Worm (Caenorhabditis elegans): ENCODE data around the gene srd-51.

srd-51 gene

ce11 chrX:13469047-13469633 is 15.6 kb downstream of the srd-51 start, which contains the start of gene col-184:
Gene col-184 (plus strand): TSS chrX:13469455.
- TF ChIP-seq elt-3 (tag; optimal IDR thresholded peaks at IDR 0.05): peak in 1 of 6 experiments; percentile 42
- no peak for TF ChIP-seq ceh-82 (tag; optimal IDR thresholded peaks at IDR 0.05)
- TF ChIP-seq zag-1 (tag; optimal IDR thresholded peaks at IDR 0.05): no peak
- TF ChIP-seq nhr-12 (tag; optimal IDR thresholded peaks at IDR 0.05): no peak
- no peak for TF ChIP-seq sup-37 (GFP tag; optimal IDR thresholded peaks at IDR 0.05)
- peak; percentile 79 for TF ChIP-seq blmp-1 (tag; optimal IDR thresholded peaks at IDR 0.05)

- TF ChIP-seq ceh-8 (GFP tag; optimal IDR thresholded peaks at IDR 0.05) (peak; percentile 55), dsc-1 (tag; optimal IDR thresholded peaks at IDR 0.05) (no peak), jun-1 (tag; optimal IDR thresholded peaks at IDR 0.05) (no peak)
Observed at ce11 chrX:13466926-13467866, 17.5 kb downstream of the srd-51 start, which contains the start of gene col-183. Gene col-183 (minus strand): TSS chrX:13467764.

ce11 chrX:13463793-13464192 is 20.9 kb downstream of the srd-51 start, which contains the start of gene F02D10.2:
Gene F02D10.2 (minus strand): TSS chrX:13463893.
- TF ChIP-seq lin-13 (GFP tag; optimal IDR thresholded peaks at IDR 0.05): no peak
- no peak for TF ChIP-seq nhr-19 (GFP tag; conservative IDR thresholded peaks at IDR 0.05)
- no peak for TF ChIP-seq nhr-76 (tag; optimal IDR thresholded peaks at IDR 0.05)
- no peak for TF ChIP-seq nhr-11 (tag; optimal IDR thresholded peaks at IDR 0.05)
- no peak for TF ChIP-seq ces-1 (GFP tag; optimal IDR thresholded peaks at IDR 0.05)
- no peak for TF ChIP-seq nhr-77 (tag; optimal IDR thresholded peaks at IDR 0.05)
- no peak for TF ChIP-seq unc-30 (tag; optimal IDR thresholded peaks at IDR 0.05)
- no peak for TF ChIP-seq snpc-4 (tag; optimal IDR thresholded peaks at IDR 0.05)
- TF ChIP-seq sup-37 (GFP tag; optimal IDR thresholded peaks at IDR 0.05): no peak
- no peak for TF ChIP-seq fos-1 (tag; optimal IDR thresholded peaks at IDR 0.05)
- no peak for TF ChIP-seq F16B12.6 (tag; optimal IDR thresholded peaks at IDR 0.05)
- no peak for TF ChIP-seq vab-15 (tag; optimal IDR thresholded peaks at IDR 0.05)

- TF ChIP-seq nhr-47 (tag; optimal IDR thresholded peaks at IDR 0.05) (no peak), tlp-1 (tag; optimal IDR thresholded peaks at IDR 0.05) (no peak), unc-62 (GFP tag; optimal IDR thresholded peaks at IDR 0.05) (no peak), hlh-4 (tag; optimal IDR thresholded peaks at IDR 0.05) (no peak), lsy-2 (tag; optimal IDR thresholded peaks at IDR 0.05) (no peak), lin-14 (GFP tag; optimal IDR thresholded peaks at IDR 0.05) (no peak), nhr-85 (tag) (no peak), ceh-63 (GFP tag; optimal IDR thresholded peaks at IDR 0.05) (no peak), tbx-2 (tag; optimal IDR thresholded peaks at IDR 0.05) (no peak), snu-23 (GFP tag; optimal IDR thresholded peaks at IDR 0.05) (no peak), snpc-4 (tag; optimal IDR thresholded peaks at IDR 0.05) (no peak), unc-30 (tag; optimal IDR thresholded peaks at IDR 0.05) (no peak), zag-1 (tag; optimal IDR thresholded peaks at IDR 0.05) (no peak)
Observed at ce11 chrX:13462519-13462918, 22.2 kb downstream of the srd-51 start, which contains the start of gene F02D10.3. Gene F02D10.3 (minus strand): TSS chrX:13462619.

- TF ChIP-seq unc-30 (tag; optimal IDR thresholded peaks at IDR 0.05) (no peak), aly-2 (tag; optimal IDR thresholded peaks at IDR 0.05) (no peak), nhr-76 (tag; optimal IDR thresholded peaks at IDR 0.05) (no peak), C04F5.9 (tag; optimal IDR thresholded peaks at IDR 0.05) (no peak), irx-1 (tag; optimal IDR thresholded peaks at IDR 0.05) (no peak), nhr-19 (GFP tag; conservative IDR thresholded peaks at IDR 0.05) (no peak), C34B4.2 (tag; optimal IDR thresholded peaks at IDR 0.05) (no peak), swsn-7 (tag; optimal IDR thresholded peaks at IDR 0.05) (no peak), mab-9 (GFP tag; IDR thresholded peaks at IDR 0.05) (no peak), nhr-28 (tag; optimal IDR thresholded peaks at IDR 0.05) (no peak), lin-15B (tag; optimal IDR thresholded peaks at IDR 0.05) (no peak), unc-98 (GFP tag; IDR thresholded peaks at IDR 0.05) (no peak)
Observed at ce11 chrX:13456442-13456841, 28.3 kb downstream of the srd-51 start, which contains the start of gene flr-1. Gene flr-1 (minus strand): TSS chrX:13456542.
